Fruit fly (Drosophila melanogaster) whole organism, wandering third instar larva: ENCODE measurements around the gene Galt.

Experiments used
- CG32264 ChIP-seq: fragments of 200-800 bp; sonication (Bioruptor generic); optimal IDR thresholded peaks from 2 replicates; lab custom pipeline; 2016; ENCODE audit warnings: missing biosample characterization, missing genetic modification characterization
- CG9705 ChIP-seq: fragments of 200-800 bp; sonication (Bioruptor generic); optimal IDR thresholded peaks from 2 replicates; lab custom pipeline; 2018; ENCODE audit warnings: missing biosample characterization, mild to moderate bottlenecking, missing genetic modification characterization
- Dif ChIP-seq: fragments of 200-275, 200-300 bp; sonication (Bioruptor generic); optimal IDR thresholded peaks from 2 replicates; lab custom pipeline; 2018; ENCODE audit warnings: missing biosample characterization, missing genetic modification characterization; ENCODE audit not compliant: partially characterized antibody
- HLH106 ChIP-seq: fragments of 200-800 bp; optimal IDR thresholded peaks from 3 replicates; lab custom pipeline; 2019; ENCODE audit warnings: missing biosample characterization, mild to moderate bottlenecking, missing genetic modification characterization, moderate library complexity
- Hnf4 ChIP-seq: fragments of 200-800 bp; sonication (Bioruptor generic); optimal IDR thresholded peaks from 2 replicates; lab custom pipeline; 2016; ENCODE audit warnings: missing biosample characterization, mild to moderate bottlenecking, missing genetic modification characterization
- Jra ChIP-seq: sonication (Bioruptor generic); optimal IDR thresholded peaks from 2 replicates; lab custom pipeline; 2016; ENCODE audit warnings: missing biosample characterization, missing genetic modification characterization
- Mio ChIP-seq: sonication (Bioruptor generic); optimal IDR thresholded peaks from 2 replicates; lab custom pipeline; 2016; ENCODE audit warnings: missing biosample characterization, missing genetic modification characterization
- Myc ChIP-seq: fragments of >200 bp; optimal IDR thresholded peaks from 2 replicates; lab custom pipeline; 2017
- OdsH ChIP-seq: fragments of 200-800 bp; sonication (Bioruptor generic); optimal IDR thresholded peaks from 2 replicates; lab custom pipeline; 2016; ENCODE audit warnings: missing biosample characterization, mild to moderate bottlenecking, missing genetic modification characterization
- Rel ChIP-seq, 2 experiments: fragments of 200-800 bp; sonication (Bioruptor generic) in 1 of 2; optimal IDR thresholded peaks; 2 replicates in 1 of 2; 3 replicates in 1 of 2; lab custom pipeline; 2016 to 2019; ENCODE audit warnings: mild to moderate bottlenecking in 2 of 2, missing biosample characterization in 2 of 2, missing genetic modification characterization in 2 of 2, moderate library complexity in 1 of 2
- Vsx2 ChIP-seq: fragments of 200-300, 225-300 bp; sonication (Bioruptor generic); optimal IDR thresholded peaks from 2 replicates; lab custom pipeline; 2018; ENCODE audit warnings: missing biosample characterization, missing genetic modification characterization; ENCODE audit not compliant: partially characterized antibody
- dsf ChIP-seq: sonication (Bioruptor generic); optimal IDR thresholded peaks from 2 replicates; lab custom pipeline; 2016; ENCODE audit warnings: missing biosample characterization, missing genetic modification characterization, borderline replicate concordance
- ey ChIP-seq: fragments of 200-800 bp; sonication (Bioruptor generic); optimal IDR thresholded peaks from 2 replicates; lab custom pipeline; 2016; ENCODE audit warnings: missing biosample characterization, missing genetic modification characterization
- foxo ChIP-seq, 2 experiments: fragments of 200-800 bp; sonication (Bioruptor generic); optimal IDR thresholded peaks; 2 replicates in 1 of 2; 3 replicates in 1 of 2; lab custom pipeline; 2016 to 2017; ENCODE audit warnings: missing biosample characterization in 2 of 2, missing genetic modification characterization in 2 of 2
- fru ChIP-seq: fragments of 200-800 bp; sonication (Bioruptor generic); optimal IDR thresholded peaks from 3 replicates; lab custom pipeline; 2016; ENCODE audit warnings: missing biosample characterization, mild to moderate bottlenecking, missing genetic modification characterization
- psq ChIP-seq: fragments of 200-800 bp; sonication (Bioruptor generic); optimal IDR thresholded peaks from 3 replicates; lab custom pipeline; 2017; ENCODE audit warnings: missing biosample characterization, mild to moderate bottlenecking, missing genetic modification characterization, moderate library complexity
- rgr ChIP-seq: fragments of 200-800 bp; sonication (Bioruptor generic); optimal IDR thresholded peaks from 3 replicates; lab custom pipeline; 2016; ENCODE audit warnings: missing biosample characterization, mild to moderate bottlenecking, missing genetic modification characterization
- sv ChIP-seq: fragments of 200-800 bp; sonication (Bioruptor generic); optimal IDR thresholded peaks from 3 replicates; lab custom pipeline; 2016; ENCODE audit warnings: missing biosample characterization, missing genetic modification characterization
- woc ChIP-seq: sonication (Bioruptor generic); optimal IDR thresholded peaks from 2 replicates; lab custom pipeline; 2016; ENCODE audit warnings: missing biosample characterization, mild to moderate bottlenecking, missing genetic modification characterization

Galt gene

DNA sequence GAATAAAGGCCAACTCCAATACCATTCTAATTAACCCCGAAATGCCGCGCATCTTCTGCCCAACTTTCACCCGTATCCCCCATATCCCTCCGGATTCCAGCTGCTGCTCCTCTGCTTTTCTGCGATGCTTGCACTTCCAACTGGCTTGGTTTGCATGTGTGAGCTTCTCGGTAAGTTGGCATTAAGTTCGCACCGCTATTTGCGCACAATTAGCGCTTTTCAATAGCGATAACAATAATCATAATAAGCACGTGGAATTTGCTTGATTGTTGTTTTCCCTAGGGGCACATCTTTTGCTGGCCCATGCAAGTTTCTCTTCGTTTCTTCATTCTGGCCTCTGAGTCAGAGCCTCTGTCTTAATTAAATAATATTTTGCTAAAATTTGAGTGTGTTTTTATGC is 45.8 kb downstream of the Galt start:
- TF ChIP-seq Vsx2 (GFP tag; lab: Kevin White, UChicago) (no peak), foxo (GFP tag; optimal IDR thresholded peaks at IDR 0.05; lab: Kevin White, UChicago) (no peak), Dif (GFP tag; lab: Kevin White, UChicago) (no peak), Myc (lab: Kevin White, UChicago) (no peak), dsf (GFP tag; lab: Kevin White, UChicago) (no peak), OdsH (GFP tag; lab: Kevin White, UChicago) (no peak), Mio (GFP tag; lab: Kevin White, UChicago) (no peak), psq (no peak), fru (no peak), woc (GFP tag; lab: Kevin White, UChicago) (no peak), Rel (GFP tag; optimal IDR thresholded peaks at IDR 0.05; lab: Kevin White, UChicago) (no peak), Rel (tag; optimal IDR thresholded peaks at IDR 0.05; lab: Kevin White, UChicago) (no peak), sv (no peak), rgr (GFP tag; lab: Kevin White, UChicago) (no peak), CG32264 (GFP tag; lab: Kevin White, UChicago) (no peak)

DNA sequence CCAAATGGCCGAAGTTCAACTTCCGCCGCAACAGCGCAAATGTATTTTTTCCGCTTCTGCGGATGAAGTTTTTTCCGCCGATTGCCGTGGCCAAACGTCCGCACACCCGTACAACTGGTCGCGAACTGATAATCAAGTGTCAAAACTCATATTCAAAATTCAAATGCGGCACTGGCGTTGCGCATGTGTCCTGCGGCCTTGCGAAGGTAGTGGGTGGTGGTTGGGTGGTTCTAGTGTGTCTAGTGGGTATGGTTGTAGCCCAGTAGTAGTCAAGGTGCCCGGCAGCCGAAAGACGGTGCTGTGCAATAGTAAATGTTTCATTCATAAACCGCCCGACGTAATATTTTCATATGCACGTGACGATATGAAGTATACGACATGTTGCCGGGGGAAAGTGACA is 46.2 kb downstream of the Galt start, which contains the start of gene DIP-iota:
TSS of gene DIP-iota (minus strand) at position 101 of the 400 bp plus-strand sequence.
- TF ChIP-seq CG9705 (GFP tag; lab: Kevin White, UChicago) (no peak), Jra (GFP tag; lab: Kevin White, UChicago) (no peak), ey (GFP tag; lab: Kevin White, UChicago) (no peak), HLH106 (tag; lab: Kevin White, UChicago) (no peak), woc (GFP tag; lab: Kevin White, UChicago) (no peak), Hnf4 (no peak), sv (no peak), Mio (GFP tag; lab: Kevin White, UChicago) (no peak)
